Worm (Caenorhabditis elegans) whole organism, mixed stage, embryonic: ENCODE measurements around the gene C08F11.3.

ENCODE experiments used
- elt-1 ChIP-seq: sonication (generic microtip); optimal IDR thresholded peaks from 2 replicates; lab custom pipeline; 2017; ENCODE audit warnings: missing genetic modification characterization, mild to moderate bottlenecking, missing compliant biosample characterization, antibody characterized with exemption, moderate library complexity, borderline replicate concordance; ENCODE audit not compliant: insufficient read depth
- elt-3 ChIP-seq: fragments of 150-350 bp; optimal IDR thresholded peaks from 2 replicates; lab custom pipeline; 2014; ENCODE audit warnings: missing biosample characterization, missing genetic modification characterization
- pha-4 ChIP-seq: fragments of 150-350 bp; optimal IDR thresholded peaks from 2 replicates; lab custom pipeline; 2018; ENCODE audit warnings: missing biosample characterization, missing genetic modification reagents, missing genetic modification characterization
- snpc-4 ChIP-seq: fragments of 150-350 bp; optimal IDR thresholded peaks from 2 replicates; lab custom pipeline; 2014; ENCODE audit warnings: missing biosample characterization, missing genetic modification characterization

DNA sequence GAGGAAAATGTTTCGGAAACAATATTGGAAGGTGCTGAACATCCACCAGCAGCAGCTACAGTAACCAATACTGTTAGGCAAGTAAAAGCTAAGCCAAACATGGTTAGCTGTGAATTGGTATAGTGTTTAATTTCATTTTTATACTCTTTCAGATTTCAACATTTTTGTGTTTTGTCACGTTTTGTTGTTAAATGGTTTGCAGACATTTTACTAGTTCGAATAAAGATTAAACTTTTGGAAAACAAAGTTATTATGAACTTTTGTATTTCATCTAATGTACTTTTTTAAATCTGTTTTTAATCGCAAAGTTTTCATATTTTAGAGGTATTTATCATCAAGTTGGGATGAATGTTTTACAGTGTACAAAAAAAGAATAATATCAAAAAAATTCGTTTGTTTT lies 30.9 kb downstream of the C08F11.3 start, which contains the start of gene C08F11.17:
- TF ChIP-seq elt-1 (tag; lab: Kevin White, UChicago) (no peak), pha-4 (no peak), elt-3 (no peak), snpc-4 (tag; lab: Kevin White, UChicago) (no peak)
